Fruit fly (Drosophila melanogaster): ENCODE measurements around the gene CG31697.

The CG31697 gene

DNA sequence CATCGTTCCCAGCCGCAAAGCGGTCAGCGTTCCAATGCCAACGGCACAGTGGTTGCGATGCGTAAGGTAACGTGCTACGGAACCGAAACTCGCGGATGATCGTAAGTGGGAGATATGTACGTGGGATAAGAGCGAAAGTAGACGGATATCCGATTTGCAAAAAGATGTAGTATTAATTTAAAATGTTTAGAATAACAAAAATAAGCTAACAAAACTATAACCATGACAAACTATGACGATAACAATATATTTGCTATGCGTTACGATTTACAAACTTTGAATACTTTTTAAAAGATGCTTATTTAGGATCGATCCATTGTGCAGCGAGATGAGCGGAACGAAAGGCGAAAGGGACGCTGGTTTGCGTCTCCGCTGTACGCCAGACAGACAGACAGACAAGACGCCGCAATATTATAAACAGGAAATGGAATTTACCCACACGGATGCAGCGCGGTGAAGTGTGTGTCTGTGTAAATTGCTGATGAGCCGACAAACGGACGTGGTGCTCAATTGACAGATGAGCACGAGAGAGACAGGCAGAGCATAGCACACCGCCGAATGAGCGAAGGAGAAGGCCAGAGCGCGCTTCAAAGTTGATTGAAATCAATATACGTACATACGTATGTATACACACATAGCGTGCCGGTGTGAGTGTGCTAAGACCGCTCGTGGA is 40.5 kb downstream of the CG31697 start (continued):
- TF ChIP-seq CG4328 (GFP tag; optimal IDR thresholded peaks at IDR 0.05) (peak; percentile 88), CG18619 (GFP tag; optimal IDR thresholded peaks at IDR 0.05) (peak; percentile 98), YL-1 (GFP tag; optimal IDR thresholded peaks at IDR 0.05) (peak; percentile 24), cwo (GFP tag; optimal IDR thresholded peaks at IDR 0.05) (peak; percentile 93), CG6272 (GFP tag; IDR thresholded peaks at IDR 0.05) (peak; percentile 94), Bgb (GFP tag; IDR thresholded peaks at IDR 0.05; ENCODE audit: partially characterized antibody) (no peak; the same call in 1 of the 2 replicates), CG12071 (GFP tag; optimal IDR thresholded peaks at IDR 0.05) (peak; percentile 92), repo (GFP tag; optimal IDR thresholded peaks at IDR 0.05) (peak; percentile 94), Sry-β (GFP tag; optimal IDR thresholded peaks at IDR 0.05) (peak; percentile 52), sug (tag; optimal IDR thresholded peaks at IDR 0.05) (peak; percentile 89), toy (GFP tag; IDR thresholded peaks at IDR 0.05) (peak; percentile 83), tio (GFP tag; optimal IDR thresholded peaks at IDR 0.05) (peak; percentile 97), jumu (GFP tag; optimal IDR thresholded peaks at IDR 0.05) (peak; percentile 97), Dref (GFP tag; IDR thresholded peaks at IDR 0.05) (peak; percentile 38; the same call in 1 of the 2 replicates), D (optimal IDR thresholded peaks at IDR 0.05) (peak; percentile 69), D (GFP tag; optimal IDR thresholded peaks at IDR 0.05) (peak; percentile 92), ato (GFP tag; IDR thresholded peaks at IDR 0.05; ENCODE audit: partially characterized antibody) (no peak), Rx (GFP tag; IDR thresholded peaks at IDR 0.05) (peak; percentile 92), Side (GFP tag; optimal IDR thresholded peaks at IDR 0.05) (peak; percentile 95), CG11398 (GFP tag; optimal IDR thresholded peaks at IDR 0.05) (peak; percentile 95), CG13123 (GFP tag; optimal IDR thresholded peaks at IDR 0.05) (peak; percentile 93), sens (GFP tag) (peak; percentile 100), chinmo (GFP tag; IDR thresholded peaks at IDR 0.05; ENCODE audit: partially characterized antibody) (peak; percentile 89), HmgZ (tag; optimal IDR thresholded peaks at IDR 0.05) (peak; percentile 91), grau (tag; optimal IDR thresholded peaks at IDR 0.05) (peak; percentile 96), CG4424 (GFP tag; optimal IDR thresholded peaks at IDR 0.05) (peak; percentile 98), Ets65A (GFP tag) (peak; percentile 100), Antp (GFP tag; optimal IDR thresholded peaks at IDR 0.05) (peak; percentile 96), ham (GFP tag; IDR thresholded peaks at IDR 0.05) (peak; percentile 77), CG17829 (tag; optimal IDR thresholded peaks at IDR 0.05) (peak; percentile 97), sisA (GFP tag; IDR thresholded peaks at IDR 0.05) (peak; percentile 94), CG4730 (GFP tag; IDR thresholded peaks at IDR 0.05) (peak; percentile 93), gfzf (GFP tag; optimal IDR thresholded peaks at IDR 0.05) (peak; percentile 35), Dek (tag; optimal IDR thresholded peaks at IDR 0.05) (peak; percentile 95), MESR4 (GFP tag; optimal IDR thresholded peaks at IDR 0.05) (no peak), chm (GFP tag; IDR thresholded peaks at IDR 0.05) (peak; percentile 75), CG9817 (tag; optimal IDR thresholded peaks at IDR 0.05) (peak; percentile 92), caup (GFP tag; optimal IDR thresholded peaks at IDR 0.05; ENCODE audit: severe bottlenecking) (peak; percentile 94), Spps (tag; optimal IDR thresholded peaks at IDR 0.05) (peak; percentile 89), CG11723 (GFP tag; optimal IDR thresholded peaks at IDR 0.05) (peak; percentile 93), Doc2 (GFP tag; IDR thresholded peaks at IDR 0.05) (peak; percentile 78), GATAe (GFP tag; conservative IDR thresholded peaks at IDR 0.05) (peak; percentile 77), CG3065 (GFP tag; optimal IDR thresholded peaks at IDR 0.05) (peak; percentile 87), phol (tag; optimal IDR thresholded peaks at IDR 0.05) (peak; percentile 97), E2f2 (GFP tag; IDR thresholded peaks at IDR 0.05) (peak; percentile 78), nau (GFP tag; optimal IDR thresholded peaks at IDR 0.05) (peak; percentile 91), CG12236 (GFP tag; optimal IDR thresholded peaks at IDR 0.05) (peak; percentile 90), CG6854 (GFP tag; optimal IDR thresholded peaks at IDR 0.05) (peak; percentile 91), Xbp1 (GFP tag; optimal IDR thresholded peaks at IDR 0.05) (peak; percentile 97), ci (GFP tag; IDR thresholded peaks at IDR 0.05) (peak; percentile 83)

Measured in whole organism, embryonic.